Worm (Caenorhabditis elegans) whole organism, L4/young adult: ENCODE measurements around the gene noa-1.

Experiments used
- dao-5 ChIP-seq: sonication (generic microtip); optimal IDR thresholded peaks from 2 replicates; lab custom pipeline; 2016; ENCODE audit warnings: missing genotype, missing genetic modification characterization, moderate library complexity, missing compliant biosample characterization
- him-1 ChIP-seq: sonication (generic microtip); optimal IDR thresholded peaks from 2 replicates; lab custom pipeline; 2016; ENCODE audit warnings: missing genotype, missing genetic modification reagents, missing genetic modification characterization, missing compliant biosample characterization

DNA sequence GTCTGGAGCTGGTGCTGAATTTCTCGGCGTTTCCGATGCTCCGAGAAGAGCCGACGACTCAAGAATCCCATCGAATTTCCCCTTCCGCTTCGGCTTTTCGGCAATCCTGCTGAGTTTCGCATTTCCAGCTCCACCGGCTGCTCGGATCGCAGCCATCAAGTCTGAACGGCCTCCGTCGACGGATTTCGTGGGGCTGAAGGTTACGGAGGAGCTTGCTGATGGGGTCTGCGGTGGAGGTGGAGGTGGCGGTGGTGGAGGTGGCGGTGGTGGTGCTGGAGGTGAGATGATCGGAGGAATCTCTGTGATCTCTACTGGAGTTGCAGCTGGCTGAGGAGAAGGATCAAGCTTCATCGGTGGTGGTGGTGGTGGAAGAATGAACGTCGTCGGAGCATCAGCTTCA lies 2.1 kb upstream of the noa-1 start:
- no peak for TF ChIP-seq dao-5 (tag; lab: Kevin White, UChicago)
- TF ChIP-seq him-1 (tag; lab: Kevin White, UChicago), result no peak
